Fruit fly (Drosophila melanogaster) whole organism, embryonic: ENCODE data around the gene PolD3.

Experiments used
- Adf1 ChIP-seq: fragments of 200-800 bp; sonication (Bioruptor generic); IDR thresholded peaks from 2 replicates; pipeline ENCODE4 v1.3.6; 2022; ENCODE audit warnings: missing biosample characterization, missing genetic modification characterization
- Bteb2 ChIP-seq: fragments of 200-800 bp; sonication (Bioruptor generic); optimal IDR thresholded peaks from 2 replicates; lab custom pipeline; 2016; ENCODE audit warnings: missing biosample characterization, missing genetic modification characterization
- CG10147 ChIP-seq: fragments of 200-800 bp; sonication (Bioruptor generic); optimal IDR thresholded peaks from 2 replicates; lab custom pipeline; 2019; ENCODE audit warnings: missing biosample characterization, mild to moderate bottlenecking, missing genetic modification characterization, moderate library complexity
- CG10431 ChIP-seq: fragments of 200-800 bp; sonication (Bioruptor generic); optimal IDR thresholded peaks from 3 replicates; lab custom pipeline; 2018; ENCODE audit warnings: missing biosample characterization, mild to moderate bottlenecking, missing genetic modification characterization
- CG10979 ChIP-seq: fragments of 200-800 bp; sonication (Bioruptor generic); optimal IDR thresholded peaks from 2 replicates; lab custom pipeline; 2018; ENCODE audit warnings: missing biosample characterization, mild to moderate bottlenecking, missing genetic modification characterization, moderate library complexity
- CG12236 ChIP-seq: fragments of 200-800 bp; sonication (Bioruptor generic); optimal IDR thresholded peaks from 2 replicates; lab custom pipeline; 2016; ENCODE audit warnings: missing biosample characterization, missing genetic modification characterization
- CG1233 ChIP-seq: fragments of 200-800 bp; sonication (Bioruptor generic); optimal IDR thresholded peaks from 4 replicates; lab custom pipeline; 2018; ENCODE audit warnings: missing biosample characterization, mild to moderate bottlenecking, missing genetic modification characterization
- CG12391 ChIP-seq: fragments of 200-800 bp; sonication (Bioruptor generic); optimal IDR thresholded peaks from 3 replicates; lab custom pipeline; 2018; ENCODE audit warnings: missing biosample characterization, mild to moderate bottlenecking, missing genetic modification characterization, moderate library complexity
- CG15479 ChIP-seq: fragments of 200-800 bp; sonication (Bioruptor generic); optimal IDR thresholded peaks from 3 replicates; lab custom pipeline; 2019; ENCODE audit warnings: missing biosample characterization, mild to moderate bottlenecking, missing genetic modification characterization, moderate library complexity
- CG15601 ChIP-seq: fragments of 200-800 bp; sonication (Bioruptor generic); optimal IDR thresholded peaks from 3 replicates; lab custom pipeline; 2019; ENCODE audit warnings: missing biosample characterization, mild to moderate bottlenecking, missing genetic modification characterization, moderate library complexity
- CG17802 ChIP-seq: fragments of 200-800 bp; sonication (Bioruptor generic); optimal IDR thresholded peaks from 2 replicates; lab custom pipeline; 2018; ENCODE audit warnings: missing biosample characterization, mild to moderate bottlenecking, missing genetic modification characterization, moderate library complexity
- CG31441 ChIP-seq: fragments of 200-800 bp; sonication (Bioruptor generic); IDR thresholded peaks from 2 replicates; pipeline ENCODE4 v1.3.6; 2022; ENCODE audit warnings: missing biosample characterization, missing genetic modification characterization
- CG32767 ChIP-seq: fragments of 200-800 bp; sonication (Bioruptor generic); IDR thresholded peaks from 2 replicates; pipeline ENCODE4 v1.3.6; 2022; ENCODE audit warnings: missing biosample characterization, missing genetic modification characterization
- CG4328 ChIP-seq: fragments of 200-800 bp; sonication (Bioruptor generic); optimal IDR thresholded peaks from 3 replicates; lab custom pipeline; 2017; ENCODE audit warnings: missing biosample characterization, missing genetic modification reagents, missing genetic modification characterization
- CG4854 ChIP-seq: fragments of 200-800 bp; sonication (Bioruptor generic); optimal IDR thresholded peaks from 2 replicates; lab custom pipeline; 2016; ENCODE audit warnings: missing biosample characterization, missing genetic modification characterization, inconsistent platforms
- CG5953 ChIP-seq: fragments of 200-800 bp; sonication (Bioruptor generic); IDR thresholded peaks from 2 replicates; pipeline ENCODE4 v1.3.6; 2022; ENCODE audit warnings: missing biosample characterization, missing genetic modification characterization
- CG6254 ChIP-seq: fragments of 200-800 bp; sonication (Bioruptor generic); optimal IDR thresholded peaks from 3 replicates; lab custom pipeline; 2017; ENCODE audit warnings: mild to moderate bottlenecking, missing biosample characterization, missing genetic modification reagents, missing genetic modification characterization
- CG8089 ChIP-seq: fragments of 200-800 bp; sonication (Bioruptor generic); optimal IDR thresholded peaks from 3 replicates; lab custom pipeline; 2016; ENCODE audit warnings: missing biosample characterization, missing genetic modification characterization
- CG9437 ChIP-seq: fragments of 200-800 bp; sonication (Bioruptor generic); optimal IDR thresholded peaks from 2 replicates; lab custom pipeline; 2018; ENCODE audit warnings: missing biosample characterization, mild to moderate bottlenecking, missing genetic modification characterization
- CG9797 ChIP-seq: fragments of 200-800 bp; sonication (Bioruptor generic); optimal IDR thresholded peaks from 3 replicates; lab custom pipeline; 2018; ENCODE audit warnings: missing biosample characterization, mild to moderate bottlenecking, missing genetic modification characterization
- CG9932 ChIP-seq: fragments of 200-800 bp; sonication (Bioruptor generic); IDR thresholded peaks from 2 replicates; pipeline ENCODE4 v1.3.6; 2022; ENCODE audit warnings: missing biosample characterization, missing genetic modification characterization
- E2f1 ChIP-seq: fragments of 200-800 bp; sonication (Bioruptor generic); IDR thresholded peaks from 2 replicates; pipeline ENCODE4 v1.3.6; 2022; ENCODE audit warnings: missing biosample characterization, missing genetic modification characterization
- GATAe ChIP-seq: fragments of 200-800 bp; sonication (Bioruptor generic); conservative IDR thresholded peaks from 2 replicates; pipeline ENCODE4 v1.3.6; 2022; ENCODE audit warnings: missing biosample characterization, missing genetic modification characterization
- Hr51 ChIP-seq, 2 experiments: fragments of 200-800 bp; sonication (Bioruptor generic); optimal IDR thresholded peaks; 2 replicates in 1 of 2; 3 replicates in 1 of 2; lab custom pipeline; 2016 to 2018; ENCODE audit warnings: missing biosample characterization in 2 of 2, missing genetic modification characterization in 2 of 2, mild to moderate bottlenecking in 1 of 2, moderate library complexity in 1 of 2
- Jarid2 ChIP-seq: fragments of 200-800 bp; sonication (Bioruptor generic); optimal IDR thresholded peaks from 3 replicates; lab custom pipeline; 2017; ENCODE audit warnings: mild to moderate bottlenecking, missing biosample characterization, missing genetic modification reagents, missing genetic modification characterization
- NC2α ChIP-seq: fragments of 200-800 bp; sonication (Bioruptor generic); optimal IDR thresholded peaks from 2 replicates; lab custom pipeline; 2016; ENCODE audit warnings: missing biosample characterization, missing genetic modification characterization
- NC2β ChIP-seq: fragments of 200-800 bp; sonication (Bioruptor generic); optimal IDR thresholded peaks from 2 replicates; lab custom pipeline; 2016; ENCODE audit warnings: missing biosample characterization, missing genetic modification characterization
- Optix ChIP-seq: fragments of 200-800 bp; sonication (Bioruptor generic); IDR thresholded peaks from 3 replicates; pipeline ENCODE4 v1.3.6; 2022; ENCODE audit warnings: missing biosample characterization, missing genetic modification characterization
- Sox100B ChIP-seq: fragments of 200-800 bp; sonication (Bioruptor generic); optimal IDR thresholded peaks from 3 replicates; lab custom pipeline; 2018; ENCODE audit warnings: missing biosample characterization, mild to moderate bottlenecking, missing genetic modification characterization
- Xbp1 ChIP-seq: fragments of 200-800 bp; sonication (Bioruptor generic); optimal IDR thresholded peaks from 3 replicates; lab custom pipeline; 2016; ENCODE audit warnings: missing biosample characterization, mild to moderate bottlenecking, missing genetic modification characterization
- ac ChIP-seq: fragments of 200-800 bp; sonication (Bioruptor generic); optimal IDR thresholded peaks from 3 replicates; lab custom pipeline; 2017; ENCODE audit warnings: missing biosample characterization, mild to moderate bottlenecking, missing genetic modification characterization
- al ChIP-seq: fragments of 200-800 bp; sonication (Bioruptor generic); IDR thresholded peaks from 2 replicates; pipeline ENCODE4 v1.3.6; 2022; ENCODE audit warnings: missing biosample characterization, missing genetic modification characterization
- az2 ChIP-seq: fragments of 200-800 bp; sonication (Bioruptor generic); optimal IDR thresholded peaks from 3 replicates; lab custom pipeline; 2016; ENCODE audit warnings: missing biosample characterization, missing genetic modification characterization
- btn ChIP-seq: fragments of 200-800 bp; sonication (Bioruptor generic); optimal IDR thresholded peaks from 2 replicates; lab custom pipeline; 2016; ENCODE audit warnings: missing biosample characterization, missing genetic modification characterization
- chn ChIP-seq: fragments of 200-800 bp; sonication (Bioruptor generic); optimal IDR thresholded peaks from 2 replicates; lab custom pipeline; 2016; ENCODE audit warnings: missing biosample characterization, missing genetic modification characterization
- ems ChIP-seq: fragments of 200-800 bp; sonication (Bioruptor generic); optimal IDR thresholded peaks from 3 replicates; lab custom pipeline; 2016; ENCODE audit warnings: missing biosample characterization, missing genetic modification characterization
- fd96Cb ChIP-seq: fragments of 200-800 bp; sonication (Bioruptor generic); optimal IDR thresholded peaks from 2 replicates; lab custom pipeline; 2018; ENCODE audit warnings: missing biosample characterization, mild to moderate bottlenecking, missing genetic modification characterization, moderate library complexity
- ftz-f1 ChIP-seq: fragments of 200-800 bp; sonication (Bioruptor generic); optimal IDR thresholded peaks from 2 replicates; lab custom pipeline; 2016; ENCODE audit warnings: missing biosample characterization, missing genetic modification characterization
- fu2 ChIP-seq: fragments of 200-800 bp; sonication (Bioruptor generic); optimal IDR thresholded peaks from 2 replicates; lab custom pipeline; 2016; ENCODE audit warnings: missing biosample characterization, missing genetic modification characterization
- grau ChIP-seq: fragments of 200-800 bp; optimal IDR thresholded peaks from 3 replicates; lab custom pipeline; 2019; ENCODE audit warnings: missing biosample characterization, mild to moderate bottlenecking, missing genetic modification characterization, moderate library complexity
- inv ChIP-seq: fragments of 200-800 bp; sonication (Bioruptor generic); IDR thresholded peaks from 2 replicates; pipeline ENCODE4 v1.3.6; 2022; ENCODE audit warnings: missing biosample characterization, missing genetic modification characterization; ENCODE audit not compliant: partially characterized antibody
- kay ChIP-seq: fragments of 200-800 bp; sonication (Bioruptor generic); optimal IDR thresholded peaks from 2 replicates; lab custom pipeline; 2016; ENCODE audit warnings: missing biosample characterization, missing genetic modification characterization
- lola ChIP-seq, 3 experiments: fragments of >200 bp in 2 of 3; fragments of 200-800 bp in 1 of 3; sonication (Bioruptor generic) in 1 of 3; optimal IDR thresholded peaks; 2 replicates each; lab custom pipeline; 2017 to 2019; ENCODE audit warnings: missing biosample characterization in 3 of 3, missing genetic modification characterization in 3 of 3, mild to moderate bottlenecking in 1 of 3, moderate library complexity in 1 of 3
- nau ChIP-seq: fragments of 200-800 bp; sonication (Bioruptor generic); optimal IDR thresholded peaks from 3 replicates; lab custom pipeline; 2017; ENCODE audit warnings: missing biosample characterization, mild to moderate bottlenecking, missing genetic modification characterization, missing genetic modification reagents
- slbo ChIP-seq: fragments of 200-800 bp; sonication (Bioruptor generic); IDR thresholded peaks from 2 replicates; pipeline ENCODE4 v1.3.6; 2022; ENCODE audit warnings: missing biosample characterization, missing genetic modification characterization
- sug ChIP-seq: fragments of 200-800 bp; optimal IDR thresholded peaks from 2 replicates; lab custom pipeline; 2019; ENCODE audit warnings: missing biosample characterization, mild to moderate bottlenecking, missing genetic modification characterization, moderate library complexity
- toy ChIP-seq: fragments of 200-800 bp; sonication (Bioruptor generic); IDR thresholded peaks from 2 replicates; pipeline ENCODE4 v1.3.6; 2022; ENCODE audit warnings: missing biosample characterization, missing genetic modification characterization
- tup ChIP-seq: fragments of 200-800 bp; sonication (Bioruptor generic); optimal IDR thresholded peaks from 2 replicates; lab custom pipeline; 2016; ENCODE audit warnings: missing biosample characterization, mild to moderate bottlenecking, missing genetic modification characterization, moderate library complexity
- wek ChIP-seq: fragments of 200-800 bp; sonication (Bioruptor generic); optimal IDR thresholded peaks from 3 replicates; lab custom pipeline; 2018; ENCODE audit warnings: missing biosample characterization, mild to moderate bottlenecking, missing genetic modification characterization, moderate library complexity
- z ChIP-seq: fragments of 200-800 bp; sonication (Bioruptor generic); IDR thresholded peaks from 3 replicates; pipeline ENCODE4 v1.3.6; 2022; ENCODE audit warnings: missing biosample characterization, missing genetic modification characterization

Gene PolD3

DNA sequence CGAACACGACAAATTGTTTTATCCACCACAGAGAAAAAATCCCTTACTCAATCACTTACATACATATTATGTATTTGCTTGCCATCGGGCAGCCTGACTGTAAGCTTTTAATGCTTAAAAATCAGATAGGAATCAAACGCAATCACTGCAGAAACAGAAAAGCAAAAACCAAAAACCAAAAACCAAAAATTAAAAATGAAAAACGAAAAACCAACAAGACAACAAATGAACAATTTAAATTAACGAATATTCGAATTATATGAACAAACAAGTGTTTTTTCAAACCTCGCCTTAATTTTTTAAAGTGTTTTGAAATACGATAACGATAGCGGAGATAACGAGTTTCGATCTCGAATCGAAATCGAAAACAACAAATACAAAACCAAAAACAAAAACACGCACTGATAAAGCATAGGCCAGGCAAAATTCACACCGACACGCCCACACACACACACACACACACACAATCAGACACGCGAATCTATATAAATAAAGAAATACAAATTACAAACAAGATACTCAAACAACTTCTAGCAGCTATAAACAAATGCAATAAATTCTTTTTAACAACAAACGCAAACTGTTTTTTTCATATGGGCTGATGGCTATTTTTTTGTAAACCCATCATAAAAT, 1.8 kb downstream of the PolD3 start (continued):
- peak; percentile 60 for TF ChIP-seq CG12391 (tag; lab: Kevin White, UChicago)
- no peak; the same call in 1 of the 2 replicates for TF ChIP-seq al
- no peak for TF ChIP-seq NC2β (GFP tag; lab: Kevin White, UChicago)
- TF ChIP-seq CG32767 = no peak
- no peak for TF ChIP-seq CG9797 (GFP tag; lab: Kevin White, UChicago)
- no peak for TF ChIP-seq CG5953
- TF ChIP-seq CG31441 (GFP tag; lab: Robert Waterston, UW) = peak; percentile 50
- no peak for TF ChIP-seq wek (GFP tag; lab: Kevin White, UChicago)
- peak; percentile 37 for TF ChIP-seq fd96Cb (tag; lab: Kevin White, UChicago)
- TF ChIP-seq tup = no peak
- peak; percentile 61 for TF ChIP-seq slbo (GFP tag; lab: Robert Waterston, UW)
- TF ChIP-seq CG12236 (GFP tag; lab: Kevin White, UChicago) = no peak
- TF ChIP-seq chn = peak; percentile 1
- no peak for TF ChIP-seq CG4328 (GFP tag; lab: Kevin White, UChicago)
- TF ChIP-seq fu2 (GFP tag; lab: Kevin White, UChicago) = no peak
- TF ChIP-seq z (GFP tag; lab: Robert Waterston, UW) = no peak
- TF ChIP-seq Bteb2 (GFP tag; lab: Kevin White, UChicago) = peak; percentile 28
- peak; percentile 16 for TF ChIP-seq sug
- TF ChIP-seq lola (GFP tag; optimal IDR thresholded peaks at IDR 0.05; lab: Kevin White, UChicago) = no peak
- TF ChIP-seq Jarid2 (GFP tag; lab: Kevin White, UChicago) = no peak
- no peak for TF ChIP-seq toy
- peak; percentile 41 for TF ChIP-seq Xbp1
- TF ChIP-seq NC2α (GFP tag; lab: Kevin White, UChicago) = no peak
- TF ChIP-seq nau = no peak
- TF ChIP-seq Hr51 (GFP tag; optimal IDR thresholded peaks at IDR 0.05; lab: Kevin White, UChicago) = no peak
- TF ChIP-seq az2 = peak; percentile 45
- TF ChIP-seq CG15479 (GFP tag; lab: Kevin White, UChicago) = no peak
- no peak for TF ChIP-seq CG10431 (GFP tag; lab: Kevin White, UChicago)
- TF ChIP-seq CG8089 = peak; percentile 6
- TF ChIP-seq E2f1 = peak; percentile 25; the same call in 1 of the 2 replicates
- no peak for TF ChIP-seq CG10147 (GFP tag; lab: Kevin White, UChicago)
- peak; percentile 47 for TF ChIP-seq CG9932 (GFP tag; lab: Robert Waterston, UW)
- peak; percentile 18 for TF ChIP-seq Sox100B (GFP tag; lab: Kevin White, UChicago)
- TF ChIP-seq btn (GFP tag; lab: Kevin White, UChicago) = no peak
- TF ChIP-seq GATAe (GFP tag; lab: Robert Waterston, UW) = peak; percentile 91
- TF ChIP-seq CG9437 = peak; percentile 42
- TF ChIP-seq inv = no peak
- TF ChIP-seq CG4854 (GFP tag; lab: Kevin White, UChicago) = no peak
- TF ChIP-seq CG15601 = no peak
- no peak for TF ChIP-seq Adf1 (GFP tag; lab: Robert Waterston, UW)
- peak; percentile 10 for TF ChIP-seq CG17802 (tag; lab: Kevin White, UChicago)
- TF ChIP-seq Optix (GFP tag; lab: Robert Waterston, UW) = no peak
- no peak for TF ChIP-seq CG6254 (GFP tag; lab: Kevin White, UChicago)
- peak; percentile 26 for TF ChIP-seq CG1233 (GFP tag; lab: Kevin White, UChicago)
- TF ChIP-seq grau (tag; lab: Kevin White, UChicago) = peak; percentile 64
- TF ChIP-seq CG10979 (tag; lab: Kevin White, UChicago) = peak; percentile 31
- peak; percentile 17 for TF ChIP-seq kay (GFP tag; lab: Kevin White, UChicago)
- no peak for TF ChIP-seq ems (GFP tag; lab: Kevin White, UChicago)
- TF ChIP-seq ac (GFP tag; lab: Kevin White, UChicago) = no peak
- TF ChIP-seq ftz-f1 (GFP tag; lab: Kevin White, UChicago) = no peak
